Worm (Caenorhabditis elegans): ENCODE results near the gene col-8.
A peak's percentile ranks its signal among the peaks of the same experiment; 100 is the strongest.

Gene col-8

ce11 chrIII:7021156-7021637 is 797 bp upstream of the col-8 start, which contains the start of gene rfl-1 (continued):
- TF ChIP-seq rec-8 (tag; optimal IDR thresholded peaks at IDR 0.05) (no peak), hmg-20 (GFP tag; IDR thresholded peaks at IDR 0.05) (no peak), pbrm-1 (GFP tag; IDR thresholded peaks at IDR 0.05) (no peak), F49E8.2 (tag; optimal IDR thresholded peaks at IDR 0.05; ENCODE audit: insufficient read depth) (no peak), hrde-1 (tag; optimal IDR thresholded peaks at IDR 0.05; ENCODE audit: borderline replicate concordance) (no peak), snpc-1.3 (tag; optimal IDR thresholded peaks at IDR 0.05; ENCODE audit: insufficient read depth) (no peak), somi-1 (GFP tag; optimal IDR thresholded peaks at IDR 0.05) (no peak), Y95B8A.8 (GFP tag; IDR thresholded peaks at IDR 0.05) (no peak), attf-5 (GFP tag; optimal IDR thresholded peaks at IDR 0.05) (peak; percentile 19), F10E7.11 (tag; optimal IDR thresholded peaks at IDR 0.05) (no peak), F55B11.4 (tag; optimal IDR thresholded peaks at IDR 0.05; ENCODE audit: borderline replicate concordance, insufficient read depth) (no peak)

- TF ChIP-seq pha-4 (tag; optimal IDR thresholded peaks at IDR 0.05) (no peak), Y56A3A.18 (GFP tag; IDR thresholded peaks at IDR 0.05) (no peak), rec-8 (tag; optimal IDR thresholded peaks at IDR 0.05) (no peak), F33H1.4 (GFP tag; IDR thresholded peaks at IDR 0.05) (no peak), dpl-1 (GFP tag; optimal IDR thresholded peaks at IDR 0.05) (no peak), B0019.2 (GFP tag; conservative IDR thresholded peaks at IDR 0.05) (no peak), aptf-2 (GFP tag; conservative IDR thresholded peaks at IDR 0.05) (no peak), ztf-25 (GFP tag; IDR thresholded peaks at IDR 0.05) (0 out of 2 replicates have a peak, but pooled peaks have one; percentile 33), zfh-2 (GFP tag; conservative IDR thresholded peaks at IDR 0.05) (peak; percentile 92), ztf-18 (tag; optimal IDR thresholded peaks at IDR 0.05) (no peak), Y53F4B.3 (GFP tag; IDR thresholded peaks at IDR 0.05) (no peak), egrh-3 (GFP tag; IDR thresholded peaks at IDR 0.05) (peak; percentile 90), madf-10 (tag; optimal IDR thresholded peaks at IDR 0.05) (no peak), sdz-38 (tag; optimal IDR thresholded peaks at IDR 0.05) (no peak), Y67H2A.10 (GFP tag; conservative IDR thresholded peaks at IDR 0.05) (no peak), ets-4 (GFP tag; optimal IDR thresholded peaks at IDR 0.05) (no peak), snpc-1.1 (tag; optimal IDR thresholded peaks at IDR 0.05; ENCODE audit: insufficient read depth) (no peak), lin-40 (tag; optimal IDR thresholded peaks at IDR 0.05) (no peak)
Measured at ce11 chrIII:7019724-7020123, 676 bp downstream of the col-8 start.

ce11 chrIII:7013764-7014163 is 6.6 kb downstream of the col-8 start:
- TF ChIP-seq T26A5.8 (tag; optimal IDR thresholded peaks at IDR 0.05) (no peak), F39B2.1 (GFP tag; IDR thresholded peaks at IDR 0.05) (no peak), ZK185.1 (tag; optimal IDR thresholded peaks at IDR 0.05; ENCODE audit: poor library complexity, severe bottlenecking) (no peak), K11D2.4 (GFP tag; IDR thresholded peaks at IDR 0.05) (no peak), zfh-2 (GFP tag; conservative IDR thresholded peaks at IDR 0.05) (no peak), egrh-3 (GFP tag; IDR thresholded peaks at IDR 0.05) (no peak), ceh-79 (tag; optimal IDR thresholded peaks at IDR 0.05) (no peak), sptf-2 (GFP tag; optimal IDR thresholded peaks at IDR 0.05) (no peak), snpc-1.3 (tag; optimal IDR thresholded peaks at IDR 0.05; ENCODE audit: insufficient read depth) (no peak), K12H6.12 (tag; optimal IDR thresholded peaks at IDR 0.05) (no peak)

Measured in whole organism, young adult.